Worm (Caenorhabditis elegans) whole organism, L4 larva: Measurements from ENCODE around the gene bnc-1.

Experiments
- D1046.2 ChIP-seq: fragments of 200-800 bp; sonication (Bioruptor generic); IDR thresholded peaks from 2 replicates; pipeline ENCODE4 v1.3.6; 2022; ENCODE audit warnings: missing genetic modification characterization, missing compliant biosample characterization
- F26F4.8 ChIP-seq: fragments of 200-800 bp; sonication (Bioruptor generic); conservative IDR thresholded peaks from 2 replicates; pipeline ENCODE4 v1.3.6; 2022; ENCODE audit warnings: missing genetic modification characterization, missing compliant biosample characterization
- F44E2.7 ChIP-seq: fragments of 200-800 bp; sonication (Bioruptor generic); IDR thresholded peaks from 2 replicates; pipeline ENCODE4 v2.1.2; 2022; ENCODE audit warnings: missing genetic modification characterization, missing compliant biosample characterization
- F49E8.2 ChIP-seq: sonication (generic microtip); optimal IDR thresholded peaks from 2 replicates; lab custom pipeline; 2016; ENCODE audit warnings: missing compliant biosample characterization, mild to moderate bottlenecking, missing genetic modification characterization, borderline replicate concordance
- T20F7.1 ChIP-seq: fragments of 200-800 bp; sonication (Bioruptor generic); optimal IDR thresholded peaks from 2 replicates; lab custom pipeline; 2018; ENCODE audit warnings: mild to moderate bottlenecking, missing genetic modification characterization, missing compliant biosample characterization
- Y5F2A.4 ChIP-seq: fragments of 200-800 bp; sonication (Bioruptor generic); optimal IDR thresholded peaks from 2 replicates; lab custom pipeline; 2018; ENCODE audit warnings: mild to moderate bottlenecking, missing genetic modification characterization, missing compliant biosample characterization
- ama-1 ChIP-seq: fragments of 150-350 bp; optimal IDR thresholded peaks from 2 replicates; lab custom pipeline; 2014; ENCODE audit warnings: inconsistent platforms, mixed read lengths
- arid-1 ChIP-seq: fragments of 200-800 bp; sonication (Bioruptor generic); conservative IDR thresholded peaks from 2 replicates; pipeline ENCODE4 v1.3.6; 2022; ENCODE audit warnings: missing genetic modification reagents, missing genetic modification characterization, missing compliant biosample characterization
- ceh-82 ChIP-seq: sonication (generic microtip); optimal IDR thresholded peaks from 2 replicates; lab custom pipeline; 2017; ENCODE audit warnings: missing biosample characterization, missing genetic modification characterization
- daf-12 ChIP-seq: fragments of 150-350 bp; optimal IDR thresholded peaks from 2 replicates; lab custom pipeline; 2014; ENCODE audit warnings: missing biosample characterization, missing genetic modification reagents, missing genetic modification characterization
- daf-16 ChIP-seq, 3 experiments: sonication (generic microtip); optimal IDR thresholded peaks; 2 replicates each; lab custom pipeline; 2016 to 2017; ENCODE audit warnings: missing genetic modification characterization in 3 of 3, missing genetic modification reagents in 3 of 3, mild to moderate bottlenecking in 2 of 3, missing compliant biosample characterization in 2 of 3, missing biosample characterization in 1 of 3, moderate library complexity in 1 of 3
- dmd-9 ChIP-seq: fragments of 200-800 bp; sonication (Bioruptor generic); IDR thresholded peaks from 2 replicates; pipeline ENCODE4 v1.3.6; 2022; ENCODE audit warnings: missing genetic modification reagents, missing genetic modification characterization, missing compliant biosample characterization
- dpl-1 ChIP-seq: fragments of 150-350 bp; optimal IDR thresholded peaks from 2 replicates; lab custom pipeline; 2014; ENCODE audit warnings: missing biosample characterization, missing genetic modification reagents, missing genetic modification characterization
- duxl-1 ChIP-seq: sonication (generic microtip); optimal IDR thresholded peaks from 2 replicates; lab custom pipeline; 2016; ENCODE audit warnings: mild to moderate bottlenecking, missing genetic modification characterization, moderate library complexity, missing compliant biosample characterization; ENCODE audit not compliant: poor library complexity
- dve-1 ChIP-seq: sonication (generic microtip); optimal IDR thresholded peaks from 2 replicates; lab custom pipeline; 2017; ENCODE audit warnings: antibody characterized with exemption, mild to moderate bottlenecking, missing genetic modification characterization, missing compliant biosample characterization; ENCODE audit not compliant: insufficient read depth
- gei-8 ChIP-seq: fragments of 200-800 bp; sonication (Bioruptor generic); optimal IDR thresholded peaks from 2 replicates; lab custom pipeline; 2018; ENCODE audit warnings: mild to moderate bottlenecking, missing genetic modification characterization, missing compliant biosample characterization
- hif-1 ChIP-seq, 2 experiments: sonication (generic microtip); optimal IDR thresholded peaks; 2 replicates each; lab custom pipeline; 2016 to 2017; ENCODE audit warnings: missing compliant biosample characterization in 2 of 2, missing genetic modification characterization in 2 of 2, missing genetic modification reagents in 2 of 2, missing genotype in 2 of 2, mild to moderate bottlenecking in 1 of 2
- hlh-11 ChIP-seq: fragments of 200-800 bp; sonication (Bioruptor generic); optimal IDR thresholded peaks from 2 replicates; lab custom pipeline; 2018; ENCODE audit warnings: mild to moderate bottlenecking, missing genetic modification characterization, missing compliant biosample characterization
- hmg-1.1 ChIP-seq: fragments of 200-800 bp; sonication (Bioruptor generic); IDR thresholded peaks from 2 replicates; pipeline ENCODE4 v1.3.6; 2022; ENCODE audit warnings: missing genetic modification reagents, missing genetic modification characterization, missing compliant biosample characterization
- jun-1 ChIP-seq: fragments of 150-350 bp; optimal IDR thresholded peaks from 2 replicates; lab custom pipeline; 2014; ENCODE audit warnings: missing biosample characterization, missing genetic modification reagents, missing genetic modification characterization
- lin-38 ChIP-seq: fragments of 200-800 bp; sonication (Bioruptor generic); IDR thresholded peaks from 2 replicates; pipeline ENCODE4 v1.3.6; 2022; ENCODE audit warnings: missing genetic modification reagents, missing genetic modification characterization, missing compliant biosample characterization
- lir-3 ChIP-seq: sonication (generic microtip); optimal IDR thresholded peaks from 2 replicates; lab custom pipeline; 2016; ENCODE audit warnings: mild to moderate bottlenecking, missing genetic modification characterization, missing compliant biosample characterization
- lsy-2 ChIP-seq, 2 experiments: fragments of 150-350 bp in 1 of 2; sonication (generic microtip) in 1 of 2; optimal IDR thresholded peaks; 2 replicates each; lab custom pipeline; 2014 to 2017; ENCODE audit warnings: missing biosample characterization in 2 of 2, missing genetic modification characterization in 2 of 2
- madf-5 ChIP-seq, 2 experiments: fragments of 200-800 bp; sonication (Bioruptor generic); IDR thresholded peaks; 2 replicates each; pipeline ENCODE4 v1.3.6; 2022; ENCODE audit warnings: missing compliant biosample characterization in 2 of 2, missing genetic modification characterization in 2 of 2
- mep-1 ChIP-seq: fragments of 150-350 bp; sonication (generic microtip); optimal IDR thresholded peaks from 3 replicates; lab custom pipeline; 2014; ENCODE audit warnings: missing biosample characterization, missing genetic modification characterization
- mes-2 ChIP-seq: sonication (generic microtip); optimal IDR thresholded peaks from 2 replicates; lab custom pipeline; 2016; ENCODE audit warnings: missing genotype, mild to moderate bottlenecking, missing genetic modification characterization, missing compliant biosample characterization; ENCODE audit not compliant: poor library complexity, severe bottlenecking
- mxl-3 ChIP-seq: fragments of 200-800 bp; sonication (Bioruptor generic); optimal IDR thresholded peaks from 2 replicates; lab custom pipeline; 2018; ENCODE audit warnings: mild to moderate bottlenecking, missing genetic modification characterization, missing compliant biosample characterization
- nhr-102 ChIP-seq: sonication (generic microtip); optimal IDR thresholded peaks from 2 replicates; lab custom pipeline; 2016; ENCODE audit warnings: mild to moderate bottlenecking, missing genetic modification characterization, moderate library complexity, missing compliant biosample characterization
- nhr-11 ChIP-seq: fragments of 150-350 bp; optimal IDR thresholded peaks from 2 replicates; lab custom pipeline; 2014; ENCODE audit warnings: missing biosample characterization, missing genetic modification characterization
- nhr-111 ChIP-seq: fragments of 200-800 bp; sonication (Bioruptor generic); optimal IDR thresholded peaks from 2 replicates; lab custom pipeline; 2018; ENCODE audit warnings: mild to moderate bottlenecking, missing genetic modification characterization, missing compliant biosample characterization
- nhr-28 ChIP-seq: fragments of 150-350 bp; optimal IDR thresholded peaks from 2 replicates; lab custom pipeline; 2014; ENCODE audit warnings: missing biosample characterization, missing genetic modification characterization
- nhr-42 ChIP-seq: fragments of 200-800 bp; sonication (Bioruptor generic); IDR thresholded peaks from 2 replicates; pipeline ENCODE4 v1.3.6; 2022; ENCODE audit warnings: missing genetic modification characterization, missing compliant biosample characterization
- rbr-2 ChIP-seq: sonication (generic microtip); optimal IDR thresholded peaks from 2 replicates; lab custom pipeline; 2016; ENCODE audit warnings: missing genotype, missing genetic modification characterization, missing compliant biosample characterization
- sdz-12 ChIP-seq: fragments of 200-800 bp; sonication (Bioruptor generic); optimal IDR thresholded peaks from 2 replicates; lab custom pipeline; 2018; ENCODE audit warnings: mild to moderate bottlenecking, missing genetic modification characterization, missing compliant biosample characterization
- set-16 ChIP-seq: fragments of 200-800 bp; sonication (Bioruptor generic); IDR thresholded peaks from 2 replicates; pipeline ENCODE4 v1.3.6; 2022; ENCODE audit warnings: missing genetic modification reagents, missing genetic modification characterization, missing compliant biosample characterization
- snpc-1.2 ChIP-seq: fragments of 200-800 bp; sonication (Bioruptor generic); IDR thresholded peaks from 2 replicates; pipeline ENCODE4 v1.3.6; 2022; ENCODE audit warnings: missing genetic modification reagents, missing genetic modification characterization, missing compliant biosample characterization
- tag-97 ChIP-seq: fragments of 200-800 bp; sonication (Bioruptor generic); IDR thresholded peaks from 2 replicates; pipeline ENCODE4 v1.3.6; 2022; ENCODE audit warnings: missing genetic modification characterization, missing compliant biosample characterization
- tra-1 ChIP-seq: fragments of 200-800 bp; sonication (Bioruptor generic); IDR thresholded peaks from 2 replicates; pipeline ENCODE4 v1.3.6; 2022; ENCODE audit warnings: missing genetic modification reagents, missing genetic modification characterization, missing compliant biosample characterization
- zfp-3 ChIP-seq: fragments of 200-800 bp; sonication (Bioruptor generic); conservative IDR thresholded peaks from 2 replicates; pipeline ENCODE4 v1.3.6; 2022; ENCODE audit warnings: missing genetic modification reagents, missing genetic modification characterization, missing compliant biosample characterization
- zip-2 ChIP-seq: fragments of 150-350 bp; optimal IDR thresholded peaks from 2 replicates; lab custom pipeline; 2014; ENCODE audit warnings: missing biosample characterization, missing genetic modification characterization
- ztf-11 ChIP-seq: fragments of 150-350 bp; optimal IDR thresholded peaks from 2 replicates; lab custom pipeline; 2014; ENCODE audit warnings: missing biosample characterization, missing genetic modification characterization

bnc-1 gene

DNA sequence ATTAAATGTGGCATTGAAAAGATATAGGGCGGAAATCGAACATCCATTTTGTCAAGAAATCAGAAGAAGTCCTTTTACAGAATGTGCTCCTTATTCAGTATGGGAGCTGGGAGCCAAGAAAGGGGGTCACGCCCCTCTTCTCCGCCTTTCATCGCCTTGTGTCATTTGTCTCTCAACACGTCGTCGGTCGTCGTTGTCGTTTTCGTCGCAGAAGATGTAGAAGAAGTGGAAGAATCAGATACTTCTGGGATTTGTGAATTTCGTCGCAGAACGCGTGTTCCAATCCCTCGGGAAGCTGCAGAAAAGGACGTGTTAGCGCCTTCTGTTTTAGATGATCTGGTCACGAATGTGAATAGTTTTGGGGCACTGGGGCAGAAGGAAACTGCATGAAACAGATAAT lies at the start of gene bnc-1:
Gene bnc-1, minus strand, starts transcription at position 101 of the 400 bp plus-strand sequence.
- TF ChIP-seq dmd-9 (GFP tag; lab: Robert Waterston, UW) (no peak), F44E2.7 (GFP tag; lab: Robert Waterston, UW) (peak; percentile 33; the same call in 1 of the 2 replicates)

- TF ChIP-seq F26F4.8 (GFP tag; lab: Robert Waterston, UW), result 0 out of 2 replicates have a peak, but pooled peaks have one; percentile 8
- TF ChIP-seq daf-12 (tag; lab: Kevin White, UChicago), result no peak
- TF ChIP-seq F49E8.2 (tag; lab: Kevin White, UChicago), result no peak
- 0 out of 2 replicates have a peak, but pooled peaks have one; percentile 17 for TF ChIP-seq hmg-1.1 (GFP tag; lab: Robert Waterston, UW)
- TF ChIP-seq madf-5 (GFP tag; IDR thresholded peaks at IDR 0.05; lab: Robert Waterston, UW), result no peak
- TF ChIP-seq ztf-11, result no peak
- peak; percentile 67 for TF ChIP-seq set-16 (GFP tag; lab: Robert Waterston, UW)
Measured at ce11 chrV:12326638-12327037, 49.8 kb upstream of the bnc-1 start.

ce11 chrV:12320274-12320839 lies 43.5 kb upstream of the bnc-1 start:
- TF ChIP-seq hmg-1.1 (GFP tag; lab: Robert Waterston, UW) (0 out of 2 replicates have a peak, but pooled peaks have one; percentile 9), mep-1 (tag; lab: Kevin White, UChicago) (peak; percentile 6), mxl-3 (no peak), F49E8.2 (tag; lab: Kevin White, UChicago) (peak; percentile 2), arid-1 (GFP tag; lab: Robert Waterston, UW) (peak; percentile 32), nhr-42 (GFP tag; lab: Robert Waterston, UW) (no peak), daf-16 (GFP tag; optimal IDR thresholded peaks at IDR 0.05; lab: Kevin White, UChicago) (peak in 1 of 2 experiments; percentile 13), daf-16 (tag; optimal IDR thresholded peaks at IDR 0.05; lab: Kevin White, UChicago) (peak; percentile 13), hlh-11 (tag; lab: Kevin White, UChicago) (no peak), duxl-1 (peak; percentile 64), zip-2 (tag; lab: Kevin White, UChicago) (no peak), nhr-111 (GFP tag; lab: Kevin White, UChicago) (no peak), lir-3 (no peak), gei-8 (GFP tag; lab: Kevin White, UChicago) (peak; percentile 20), nhr-102 (tag; lab: Kevin White, UChicago) (peak; percentile 45), lin-38 (GFP tag; lab: Robert Waterston, UW) (0 out of 2 replicates have a peak, but pooled peaks have one; percentile 31), tag-97 (GFP tag; lab: Robert Waterston, UW) (no peak), mes-2 (tag; lab: Kevin White, UChicago) (peak; percentile 22), zfp-3 (GFP tag; lab: Robert Waterston, UW) (peak; percentile 42; the same call in 1 of the 2 replicates), lsy-2 (tag; optimal IDR thresholded peaks at IDR 0.05; lab: Kevin White, UChicago) (peak in 1 of 2 experiments; percentile 29), F44E2.7 (GFP tag; lab: Robert Waterston, UW) (no peak), tra-1 (GFP tag; lab: Robert Waterston, UW) (no peak), sdz-12 (GFP tag; lab: Kevin White, UChicago) (peak; percentile 10), Y5F2A.4 (GFP tag; lab: Kevin White, UChicago) (no peak), ceh-82 (tag; lab: Kevin White, UChicago) (no peak)

ce11 chrV:12317894-12318553 lies 41.2 kb upstream of the bnc-1 start, which contains the start of the genes R04F11.5 and R04F11.2:
Gene R04F11.5 (minus strand): TSS chrV:12318019.
Gene R04F11.2 (plus strand): TSS chrV:12318381.
- peak; percentile 69 for TF ChIP-seq hlh-11 (tag; lab: Kevin White, UChicago)
- no peak for TF ChIP-seq F44E2.7 (GFP tag; lab: Robert Waterston, UW)
- peak; percentile 94 to 99 for TF ChIP-seq lsy-2 (tag; optimal IDR thresholded peaks at IDR 0.05; lab: Kevin White, UChicago)
- TF ChIP-seq nhr-11 (tag; lab: Kevin White, UChicago), result peak; percentile 47
- peak; percentile 40 for TF ChIP-seq ama-1 (lab: Kevin White, UChicago)
- TF ChIP-seq D1046.2 (GFP tag; lab: Robert Waterston, UW), result peak; percentile 99
- peak; percentile 81 for TF ChIP-seq dve-1
- TF ChIP-seq mep-1 (tag; lab: Kevin White, UChicago), result peak; percentile 84
- no peak for TF ChIP-seq snpc-1.2 (GFP tag; lab: Robert Waterston, UW)
- TF ChIP-seq arid-1 (GFP tag; lab: Robert Waterston, UW), result 0 out of 2 replicates have a peak, but pooled peaks have one; percentile 34
- TF ChIP-seq hif-1 (tag; optimal IDR thresholded peaks at IDR 0.05; lab: Kevin White, UChicago), result peak in 1 of 2 experiments; percentile 29
- peak; percentile 98 for TF ChIP-seq T20F7.1
- TF ChIP-seq dpl-1 (GFP tag; lab: Kevin White, UChicago), result peak; percentile 86
- TF ChIP-seq nhr-28, result peak; percentile 41
- TF ChIP-seq jun-1, result no peak
- TF ChIP-seq mxl-3, result no peak
- TF ChIP-seq ceh-82 (tag; lab: Kevin White, UChicago), result no peak
- peak; percentile 65 for TF ChIP-seq rbr-2
